Fruit fly (Drosophila melanogaster) whole organism, embryonic: ENCODE data around the gene CG32023.

Experiments used
- Blimp-1 ChIP-seq: fragments of 200-800 bp; sonication (Bioruptor generic); optimal IDR thresholded peaks from 3 replicates; lab custom pipeline; 2018; ENCODE audit warnings: missing biosample characterization, missing genetic modification characterization, mild to moderate bottlenecking, moderate library complexity, missing genetic modification reagents
- CG1024 ChIP-seq: fragments of 200-800 bp; sonication (Bioruptor generic); IDR thresholded peaks from 2 replicates; pipeline ENCODE4 v1.3.6; 2022; ENCODE audit warnings: missing biosample characterization, missing genetic modification characterization
- CG10462 ChIP-seq: fragments of 200-800 bp; sonication (Bioruptor generic); optimal IDR thresholded peaks from 2 replicates; lab custom pipeline; 2016; ENCODE audit warnings: missing biosample characterization, missing genetic modification characterization
- CG10979 ChIP-seq: fragments of 200-800 bp; sonication (Bioruptor generic); optimal IDR thresholded peaks from 2 replicates; lab custom pipeline; 2018; ENCODE audit warnings: missing biosample characterization, mild to moderate bottlenecking, missing genetic modification characterization, moderate library complexity
- CG11695 ChIP-seq: fragments of 200-800 bp; sonication (Bioruptor generic); IDR thresholded peaks from 3 replicates; pipeline ENCODE4 v1.3.6; 2022; ENCODE audit warnings: missing biosample characterization, missing genetic modification characterization
- CG14014 ChIP-seq: fragments of 200-800 bp; sonication (Bioruptor generic); IDR thresholded peaks from 2 replicates; pipeline ENCODE4 v1.3.6; 2022; ENCODE audit warnings: missing biosample characterization, missing genetic modification characterization
- CG14441 ChIP-seq: fragments of 200-800 bp; sonication (Bioruptor generic); IDR thresholded peaks from 2 replicates; pipeline ENCODE4 v1.3.6; 2022; ENCODE audit warnings: missing biosample characterization, missing genetic modification characterization
- CG1647 ChIP-seq: fragments of 200-800 bp; sonication (Bioruptor generic); optimal IDR thresholded peaks from 3 replicates; lab custom pipeline; 2016; ENCODE audit warnings: missing biosample characterization, missing genetic modification characterization
- CG18476 ChIP-seq: fragments of 200-800 bp; sonication (Bioruptor generic); optimal IDR thresholded peaks from 2 replicates; lab custom pipeline; 2016; ENCODE audit warnings: missing biosample characterization, mild to moderate bottlenecking, missing genetic modification characterization
- CG18764 ChIP-seq: fragments of 200-800 bp; sonication (Bioruptor generic); optimal IDR thresholded peaks from 3 replicates; lab custom pipeline; 2016; ENCODE audit warnings: missing biosample characterization, missing genetic modification characterization
- CG2678 ChIP-seq: fragments of 200-800 bp; sonication (Bioruptor generic); optimal IDR thresholded peaks from 3 replicates; lab custom pipeline; 2019; ENCODE audit warnings: missing biosample characterization, mild to moderate bottlenecking, missing genetic modification characterization, moderate library complexity
- CG30431 ChIP-seq: fragments of 200-800 bp; sonication (Bioruptor generic); optimal IDR thresholded peaks from 2 replicates; lab custom pipeline; 2017; ENCODE audit warnings: missing biosample characterization, missing genetic modification characterization
- CG32767 ChIP-seq: fragments of 200-800 bp; sonication (Bioruptor generic); IDR thresholded peaks from 2 replicates; pipeline ENCODE4 v1.3.6; 2022; ENCODE audit warnings: missing biosample characterization, missing genetic modification characterization
- CG3281 ChIP-seq: fragments of 200-800 bp; sonication (Bioruptor generic); optimal IDR thresholded peaks from 3 replicates; lab custom pipeline; 2017; ENCODE audit warnings: missing biosample characterization, mild to moderate bottlenecking, missing genetic modification characterization
- CG4282 ChIP-seq: fragments of 200-800 bp; sonication (Bioruptor generic); optimal IDR thresholded peaks from 2 replicates; lab custom pipeline; 2016; ENCODE audit warnings: missing biosample characterization, missing genetic modification characterization
- CG4328 ChIP-seq: fragments of 200-800 bp; sonication (Bioruptor generic); optimal IDR thresholded peaks from 3 replicates; lab custom pipeline; 2017; ENCODE audit warnings: missing biosample characterization, missing genetic modification reagents, missing genetic modification characterization
- CG4360 ChIP-seq: fragments of 200-800 bp; sonication (Bioruptor generic); IDR thresholded peaks from 2 replicates; pipeline ENCODE4 v1.3.6; 2022; ENCODE audit warnings: missing biosample characterization, missing genetic modification characterization
- CG5245 ChIP-seq: fragments of 200-800 bp; sonication (Bioruptor generic); optimal IDR thresholded peaks from 3 replicates; lab custom pipeline; 2016; ENCODE audit warnings: missing biosample characterization, missing genetic modification characterization
- CG6765 ChIP-seq: fragments of 200-800 bp; sonication (Bioruptor generic); optimal IDR thresholded peaks from 3 replicates; lab custom pipeline; 2017; ENCODE audit warnings: missing biosample characterization, mild to moderate bottlenecking, missing genetic modification characterization
- CG6854 ChIP-seq: fragments of 200-800 bp; sonication (Bioruptor generic); optimal IDR thresholded peaks from 3 replicates; lab custom pipeline; 2017; ENCODE audit warnings: missing biosample characterization, mild to moderate bottlenecking, missing genetic modification characterization
- CG7987 ChIP-seq: fragments of 200-800 bp; sonication (Bioruptor generic); optimal IDR thresholded peaks from 2 replicates; lab custom pipeline; 2018; ENCODE audit warnings: missing biosample characterization, mild to moderate bottlenecking, missing genetic modification characterization, moderate library complexity
- CG9797 ChIP-seq: fragments of 200-800 bp; sonication (Bioruptor generic); optimal IDR thresholded peaks from 3 replicates; lab custom pipeline; 2018; ENCODE audit warnings: missing biosample characterization, mild to moderate bottlenecking, missing genetic modification characterization
- Chrac-16 ChIP-seq: fragments of 200-800 bp; sonication (Bioruptor generic); optimal IDR thresholded peaks from 3 replicates; lab custom pipeline; 2016; ENCODE audit warnings: missing biosample characterization, missing genetic modification characterization
- Dip3 ChIP-seq: fragments of 200-800 bp; sonication (Bioruptor generic); optimal IDR thresholded peaks from 3 replicates; lab custom pipeline; 2016; ENCODE audit warnings: missing biosample characterization, missing genetic modification characterization
- Dll ChIP-seq: fragments of 200-800 bp; sonication (Bioruptor generic); IDR thresholded peaks from 4 replicates; pipeline ENCODE4 v1.3.6; 2022; ENCODE audit warnings: missing biosample characterization, missing genetic modification characterization; ENCODE audit not compliant: partially characterized antibody
- Gsc ChIP-seq: fragments of 200-800 bp; sonication (Bioruptor generic); IDR thresholded peaks from 2 replicates; pipeline ENCODE4 v1.3.6; 2022; ENCODE audit warnings: missing biosample characterization, missing genetic modification characterization
- HLH54F ChIP-seq: fragments of 200-800 bp; sonication (Bioruptor generic); optimal IDR thresholded peaks from 3 replicates; lab custom pipeline; 2016; ENCODE audit warnings: missing biosample characterization, missing genetic modification characterization
- Hmx ChIP-seq: fragments of 200-800 bp; sonication (Bioruptor generic); optimal IDR thresholded peaks from 2 replicates; lab custom pipeline; 2016; ENCODE audit warnings: missing biosample characterization, missing genetic modification characterization
- Hr3 ChIP-seq: fragments of 200-800 bp; sonication (Bioruptor generic); optimal IDR thresholded peaks from 3 replicates; lab custom pipeline; 2016; ENCODE audit warnings: missing biosample characterization, missing genetic modification characterization
- NC2α ChIP-seq: fragments of 200-800 bp; sonication (Bioruptor generic); optimal IDR thresholded peaks from 2 replicates; lab custom pipeline; 2016; ENCODE audit warnings: missing biosample characterization, missing genetic modification characterization
- Sox100B ChIP-seq: fragments of 200-800 bp; sonication (Bioruptor generic); optimal IDR thresholded peaks from 3 replicates; lab custom pipeline; 2018; ENCODE audit warnings: missing biosample characterization, mild to moderate bottlenecking, missing genetic modification characterization
- Tbp ChIP-seq: fragments of >200 bp; optimal IDR thresholded peaks from 2 replicates; lab custom pipeline; 2018; ENCODE audit warnings: missing biosample characterization, missing genetic modification characterization
- YL-1 ChIP-seq: fragments of 200-800 bp; sonication (Bioruptor generic); optimal IDR thresholded peaks from 3 replicates; lab custom pipeline; 2017; ENCODE audit warnings: missing biosample characterization, mild to moderate bottlenecking, missing genetic modification characterization
- bab2 ChIP-seq: fragments of 200-800 bp; sonication (Bioruptor generic); optimal IDR thresholded peaks from 2 replicates; lab custom pipeline; 2016; ENCODE audit warnings: missing biosample characterization, missing genetic modification characterization
- bcd ChIP-seq: fragments of 200-800 bp; sonication (Bioruptor generic); optimal IDR thresholded peaks from 2 replicates; lab custom pipeline; 2017; ENCODE audit warnings: missing biosample characterization, mild to moderate bottlenecking, missing genetic modification characterization
- chinmo ChIP-seq: fragments of 200-800 bp; sonication (Bioruptor generic); IDR thresholded peaks from 4 replicates; pipeline ENCODE4 v1.3.6; 2022; ENCODE audit warnings: missing biosample characterization, missing genetic modification characterization; ENCODE audit not compliant: partially characterized antibody
- crp ChIP-seq, 2 experiments: fragments of 200-800 bp; sonication (Bioruptor generic); optimal IDR thresholded peaks; 2 replicates in 1 of 2; 3 replicates in 1 of 2; lab custom pipeline; 2017; ENCODE audit warnings: missing biosample characterization in 2 of 2, missing genetic modification characterization in 2 of 2, mild to moderate bottlenecking in 1 of 2, moderate library complexity in 1 of 2
- eve ChIP-seq, 2 experiments: fragments of >200 bp; optimal IDR thresholded peaks; 2 replicates each; lab custom pipeline; 2017; ENCODE audit warnings: missing biosample characterization in 2 of 2, missing genetic modification characterization in 2 of 2
- ftz-f1 ChIP-seq: fragments of 200-800 bp; sonication (Bioruptor generic); optimal IDR thresholded peaks from 2 replicates; lab custom pipeline; 2016; ENCODE audit warnings: missing biosample characterization, missing genetic modification characterization
- lov ChIP-seq, 2 experiments: fragments of 200-800 bp in 1 of 2; fragments of >200 bp in 1 of 2; sonication (Bioruptor generic) in 1 of 2; IDR thresholded peaks in 1 of 2; optimal IDR thresholded peaks in 1 of 2; 2 replicates in 1 of 2; 3 replicates in 1 of 2; pipeline versions ENCODE4 v1.3.6 to Lab custom; 2017 to 2022; ENCODE audit warnings: missing biosample characterization in 1 of 2, missing genetic modification characterization in 1 of 2
- mam ChIP-seq: fragments of 200-800 bp; sonication (Bioruptor generic); optimal IDR thresholded peaks from 3 replicates; lab custom pipeline; 2016; ENCODE audit warnings: missing biosample characterization, missing genetic modification characterization
- mirr ChIP-seq: fragments of 200-800 bp; sonication (Bioruptor generic); optimal IDR thresholded peaks from 3 replicates; lab custom pipeline; 2018; ENCODE audit warnings: missing biosample characterization, mild to moderate bottlenecking, missing genetic modification characterization
- nom ChIP-seq: fragments of 200-800 bp; sonication (Bioruptor generic); optimal IDR thresholded peaks from 2 replicates; lab custom pipeline; 2017; ENCODE audit warnings: missing biosample characterization, missing genetic modification characterization, mild to moderate bottlenecking, moderate library complexity, missing genetic modification reagents
- ro ChIP-seq: fragments of 200-800 bp; sonication (Bioruptor generic); IDR thresholded peaks from 2 replicates; pipeline ENCODE4 v1.3.6; 2022; ENCODE audit warnings: missing biosample characterization, missing genetic modification characterization
- salm ChIP-seq: fragments of 200-800 bp; sonication (Bioruptor generic); optimal IDR thresholded peaks from 2 replicates; lab custom pipeline; 2018; ENCODE audit warnings: missing biosample characterization, mild to moderate bottlenecking, missing genetic modification characterization
- sisA ChIP-seq: fragments of 200-800 bp; sonication (Bioruptor generic); IDR thresholded peaks from 2 replicates; pipeline ENCODE4 v1.3.6; 2022; ENCODE audit warnings: missing biosample characterization, missing genetic modification characterization
- sr ChIP-seq: fragments of 200-800 bp; sonication (Bioruptor generic); IDR thresholded peaks from 3 replicates; pipeline ENCODE4 v1.3.6; 2022; ENCODE audit warnings: missing biosample characterization, missing genetic modification characterization
- tup ChIP-seq: fragments of 200-800 bp; sonication (Bioruptor generic); optimal IDR thresholded peaks from 2 replicates; lab custom pipeline; 2016; ENCODE audit warnings: missing biosample characterization, mild to moderate bottlenecking, missing genetic modification characterization, moderate library complexity
- vfl ChIP-seq: fragments of 200-800 bp; sonication (Bioruptor generic); optimal IDR thresholded peaks from 2 replicates; lab custom pipeline; 2016; ENCODE audit warnings: missing biosample characterization, missing genetic modification characterization
- vvl ChIP-seq: fragments of 200-800 bp; sonication (Bioruptor generic); IDR thresholded peaks from 2 replicates; pipeline ENCODE4 v1.3.6; 2022; ENCODE audit warnings: missing biosample characterization, missing genetic modification characterization

Gene CG32023

DNA sequence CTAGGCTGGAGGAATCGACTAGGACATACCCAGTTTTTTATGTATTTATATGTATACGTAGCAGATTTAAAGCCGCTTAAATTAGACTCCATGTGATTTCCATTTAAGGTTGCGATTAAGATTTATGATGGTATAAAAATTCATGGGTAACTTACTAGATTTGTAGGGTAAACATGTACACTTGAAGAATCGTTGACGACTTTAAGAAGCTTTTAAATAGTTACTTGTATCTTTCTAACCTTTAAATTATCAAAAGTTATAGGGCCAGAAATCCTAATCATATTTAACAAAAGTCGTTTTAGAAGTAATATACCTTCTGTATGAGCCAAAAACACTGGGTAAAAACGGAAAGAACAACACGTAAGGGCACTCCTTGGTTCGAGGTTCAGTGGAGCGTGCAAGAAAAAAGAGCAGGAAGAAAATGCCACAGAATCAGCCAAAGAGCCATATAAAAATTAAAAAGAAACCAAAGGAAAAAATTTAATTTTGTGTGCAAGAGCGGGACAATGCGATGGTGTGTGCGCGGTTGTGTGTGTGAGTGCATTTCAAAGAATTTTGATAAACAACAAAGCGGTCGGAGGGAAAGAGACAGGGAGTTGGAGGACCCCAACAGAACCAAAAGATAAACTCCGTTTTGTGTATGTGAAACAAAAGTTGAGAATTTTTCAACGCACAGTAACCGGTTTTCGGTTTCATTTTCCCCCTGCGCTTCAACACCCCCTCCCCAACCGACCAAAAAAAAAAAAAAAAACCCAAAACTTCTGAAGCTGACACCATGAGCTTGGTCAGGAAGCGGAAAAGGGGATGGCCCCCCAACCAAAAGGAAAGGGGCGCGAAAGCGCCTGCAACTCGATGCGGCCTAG lies 35.8 kb upstream of the CG32023 start (continued):
- TF ChIP-seq salm (tag; lab: Kevin White, UChicago) (no peak), CG2678 (tag; lab: Kevin White, UChicago) (peak; percentile 20), crp (GFP tag; optimal IDR thresholded peaks at IDR 0.05; lab: Kevin White, UChicago) (no peak), CG10462 (GFP tag; lab: Kevin White, UChicago) (no peak), CG5245 (GFP tag; lab: Kevin White, UChicago) (no peak), Gsc (GFP tag; lab: Robert Waterston, UW) (no peak), bcd (GFP tag; lab: Kevin White, UChicago) (no peak), CG14014 (GFP tag; lab: Robert Waterston, UW) (no peak), CG4360 (GFP tag; lab: Robert Waterston, UW) (no peak), Tbp (GFP tag; lab: Kevin White, UChicago) (no peak), Dll (GFP tag; lab: Robert Waterston, UW) (no peak), CG10979 (tag; lab: Kevin White, UChicago) (peak; percentile 64), CG4282 (GFP tag; lab: Kevin White, UChicago) (no peak), vfl (no peak), CG14441 (GFP tag; lab: Robert Waterston, UW) (no peak), CG6854 (GFP tag; lab: Kevin White, UChicago) (no peak), mam (GFP tag; lab: Kevin White, UChicago) (no peak), tup (no peak), chinmo (GFP tag; lab: Robert Waterston, UW) (no peak), CG4328 (GFP tag; lab: Kevin White, UChicago) (no peak), lov (optimal IDR thresholded peaks at IDR 0.05; lab: Kevin White, UChicago) (no peak), lov (GFP tag; IDR thresholded peaks at IDR 0.05; lab: Robert Waterston, UW) (no peak), Blimp-1 (GFP tag; lab: Kevin White, UChicago) (peak; percentile 11), Hr3 (GFP tag; lab: Kevin White, UChicago) (no peak), Hmx (GFP tag; lab: Kevin White, UChicago) (no peak), CG32767 (GFP tag; lab: Robert Waterston, UW) (no peak), ro (no peak), sisA (no peak), CG1024 (no peak), CG30431 (GFP tag; lab: Kevin White, UChicago) (no peak), HLH54F (GFP tag; lab: Kevin White, UChicago) (no peak), CG1647 (no peak), YL-1 (GFP tag; lab: Kevin White, UChicago) (no peak), mirr (GFP tag; lab: Kevin White, UChicago) (no peak), CG11695 (GFP tag; lab: Robert Waterston, UW) (no peak), Chrac-16 (GFP tag; lab: Kevin White, UChicago) (no peak), Sox100B (GFP tag; lab: Kevin White, UChicago) (no peak), CG18764 (GFP tag; lab: Kevin White, UChicago) (no peak), CG9797 (GFP tag; lab: Kevin White, UChicago) (no peak), CG18476 (GFP tag; lab: Kevin White, UChicago) (no peak), Dip3 (no peak), nom (peak; percentile 69), bab2 (GFP tag; lab: Kevin White, UChicago) (no peak), CG3281 (GFP tag; lab: Kevin White, UChicago) (no peak), CG7987 (no peak), sr (GFP tag; lab: Robert Waterston, UW) (no peak), vvl (GFP tag; lab: Robert Waterston, UW) (no peak), NC2α (GFP tag; lab: Kevin White, UChicago) (no peak), CG6765 (GFP tag; lab: Kevin White, UChicago) (no peak), ftz-f1 (no peak), eve (GFP tag; optimal IDR thresholded peaks at IDR 0.05; lab: Kevin White, UChicago) (no peak)
